Worm (Caenorhabditis elegans) whole organism, L2 larva: ENCODE data around the gene C03H5.5.

Source experiments
- F13H6.1 ChIP-seq: sonication (generic microtip); optimal IDR thresholded peaks from 2 replicates; lab custom pipeline; 2016; ENCODE audit warnings: missing genetic modification characterization, missing compliant biosample characterization
- R02D3.7 ChIP-seq: fragments of 150-350 bp; optimal IDR thresholded peaks from 2 replicates; lab custom pipeline; 2014; ENCODE audit warnings: missing biosample characterization, missing genetic modification characterization
- egl-27 ChIP-seq: sonication (generic microtip); optimal IDR thresholded peaks from 3 replicates; lab custom pipeline; 2017; ENCODE audit warnings: missing biosample characterization, missing genetic modification reagents, missing genetic modification characterization
- lin-39 ChIP-seq: fragments of 150-350 bp; optimal IDR thresholded peaks from 2 replicates; lab custom pipeline; 2014; ENCODE audit warnings: missing biosample characterization, missing genetic modification reagents, missing genetic modification characterization
- nhr-77 ChIP-seq: fragments of 150-350 bp; optimal IDR thresholded peaks from 2 replicates; lab custom pipeline; 2014; ENCODE audit warnings: missing biosample characterization, missing genetic modification characterization
- unc-62 ChIP-seq: fragments of 150-350 bp; optimal IDR thresholded peaks from 2 replicates; lab custom pipeline; 2014; ENCODE audit warnings: missing biosample characterization, missing genetic modification reagents, missing genetic modification characterization

ce11 chrII:385258-385657 is at the start of gene C03H5.5:
- TF ChIP-seq R02D3.7 (tag; lab: Kevin White, UChicago): no peak
- TF ChIP-seq egl-27 (tag; lab: Kevin White, UChicago): no peak
- TF ChIP-seq F13H6.1 (tag; lab: Kevin White, UChicago): no peak
- no peak for TF ChIP-seq nhr-77 (tag; lab: Kevin White, UChicago)
- TF ChIP-seq unc-62 (GFP tag; lab: Kevin White, UChicago): no peak
- TF ChIP-seq lin-39 (tag; lab: Kevin White, UChicago): no peak
